Worm (Caenorhabditis elegans) whole organism, L3 larva: Measurements from ENCODE around the gene vnut-1.

Experiments used
- ceh-28 ChIP-seq: fragments of 150-350 bp; optimal IDR thresholded peaks from 2 replicates; lab custom pipeline; 2014; ENCODE audit warnings: missing biosample characterization, missing genetic modification reagents, missing genetic modification characterization
- unc-39 ChIP-seq: sonication (generic microtip); optimal IDR thresholded peaks from 4 replicates; lab custom pipeline; 2017; ENCODE audit warnings: missing biosample characterization, missing genetic modification characterization

DNA sequence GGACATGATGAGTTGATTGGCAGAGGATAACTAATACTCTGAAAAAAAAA lies 4.6 kb downstream of the vnut-1 start, which contains the start of gene cysl-2:
- TF ChIP-seq ceh-28 (tag; lab: Kevin White, UChicago) (no peak), unc-39 (tag; lab: Kevin White, UChicago) (no peak)
